Fruit fly (Drosophila melanogaster) whole organism, embryonic: ENCODE measurements around the gene Sp1.

Source experiments
- Aef1 ChIP-seq: fragments of 200-800 bp; sonication (Bioruptor generic); IDR thresholded peaks from 3 replicates; pipeline ENCODE4 v1.3.6; 2022; ENCODE audit warnings: missing biosample characterization, missing genetic modification characterization
- CG10431 ChIP-seq: fragments of 200-800 bp; sonication (Bioruptor generic); optimal IDR thresholded peaks from 3 replicates; lab custom pipeline; 2018; ENCODE audit warnings: missing biosample characterization, mild to moderate bottlenecking, missing genetic modification characterization
- CG11695 ChIP-seq: fragments of 200-800 bp; sonication (Bioruptor generic); IDR thresholded peaks from 3 replicates; pipeline ENCODE4 v1.3.6; 2022; ENCODE audit warnings: missing biosample characterization, missing genetic modification characterization
- CG12236 ChIP-seq: fragments of 200-800 bp; sonication (Bioruptor generic); optimal IDR thresholded peaks from 2 replicates; lab custom pipeline; 2016; ENCODE audit warnings: missing biosample characterization, missing genetic modification characterization
- CG13296 ChIP-seq: fragments of 200-800 bp; sonication (Bioruptor generic); optimal IDR thresholded peaks from 3 replicates; lab custom pipeline; 2018; ENCODE audit warnings: missing biosample characterization, mild to moderate bottlenecking, missing genetic modification characterization
- CG14965 ChIP-seq: fragments of 200-800 bp; sonication (Bioruptor generic); optimal IDR thresholded peaks from 2 replicates; lab custom pipeline; 2016; ENCODE audit warnings: missing biosample characterization, missing genetic modification characterization, borderline replicate concordance
- CG15011 ChIP-seq: fragments of 200-800 bp; sonication (Bioruptor generic); optimal IDR thresholded peaks from 3 replicates; lab custom pipeline; 2018; ENCODE audit warnings: missing biosample characterization, mild to moderate bottlenecking, missing genetic modification characterization
- CG1603 ChIP-seq: fragments of 200-800 bp; sonication (Bioruptor generic); optimal IDR thresholded peaks from 2 replicates; lab custom pipeline; 2019; ENCODE audit warnings: missing biosample characterization, mild to moderate bottlenecking, missing genetic modification characterization, moderate library complexity
- CG17359 ChIP-seq: fragments of 200-800 bp; sonication (Bioruptor generic); optimal IDR thresholded peaks from 3 replicates; lab custom pipeline; 2018; ENCODE audit warnings: missing biosample characterization, mild to moderate bottlenecking, missing genetic modification characterization, moderate library complexity
- CG2202 ChIP-seq: fragments of 200-800 bp; sonication (Bioruptor generic); optimal IDR thresholded peaks from 2 replicates; lab custom pipeline; 2018; ENCODE audit warnings: missing biosample characterization, mild to moderate bottlenecking, missing genetic modification characterization
- CG3281 ChIP-seq: fragments of 200-800 bp; sonication (Bioruptor generic); optimal IDR thresholded peaks from 3 replicates; lab custom pipeline; 2017; ENCODE audit warnings: missing biosample characterization, mild to moderate bottlenecking, missing genetic modification characterization
- CG34224 ChIP-seq: fragments of 200-800 bp; sonication (Bioruptor generic); IDR thresholded peaks from 3 replicates; pipeline ENCODE4 v1.3.6; 2022; ENCODE audit warnings: missing biosample characterization, missing genetic modification characterization; ENCODE audit not compliant: partially characterized antibody
- CG42726 ChIP-seq: fragments of 200-800 bp; sonication (Bioruptor generic); IDR thresholded peaks from 2 replicates; pipeline ENCODE4 v1.3.6; 2022; ENCODE audit warnings: missing biosample characterization, missing genetic modification characterization; ENCODE audit not compliant: partially characterized antibody
- CG4360 ChIP-seq: fragments of 200-800 bp; sonication (Bioruptor generic); IDR thresholded peaks from 2 replicates; pipeline ENCODE4 v1.3.6; 2022; ENCODE audit warnings: missing biosample characterization, missing genetic modification characterization
- CG43689 ChIP-seq: fragments of 200-800 bp; sonication (Bioruptor generic); IDR thresholded peaks from 2 replicates; pipeline ENCODE4 v1.3.6; 2022; ENCODE audit warnings: missing biosample characterization, missing genetic modification characterization
- CG4617 ChIP-seq: fragments of 200-800 bp; sonication (Bioruptor generic); optimal IDR thresholded peaks from 3 replicates; lab custom pipeline; 2016; ENCODE audit warnings: missing biosample characterization, missing genetic modification characterization, borderline replicate concordance
- CG4707 ChIP-seq: fragments of 200-800 bp; sonication (Bioruptor generic); optimal IDR thresholded peaks from 2 replicates; lab custom pipeline; 2018; ENCODE audit warnings: missing biosample characterization, mild to moderate bottlenecking, missing genetic modification characterization, moderate library complexity
- CG4730 ChIP-seq: fragments of 200-800 bp; sonication (Bioruptor generic); IDR thresholded peaks from 2 replicates; pipeline ENCODE4 v1.3.6; 2022; ENCODE audit warnings: missing biosample characterization, missing genetic modification characterization
- CG7928 ChIP-seq: fragments of 200-800 bp; sonication (Bioruptor generic); optimal IDR thresholded peaks from 2 replicates; lab custom pipeline; 2017; ENCODE audit warnings: missing biosample characterization, mild to moderate bottlenecking, missing genetic modification characterization
- CG9215 ChIP-seq: fragments of 200-800 bp; sonication (Bioruptor generic); IDR thresholded peaks from 2 replicates; pipeline ENCODE4 v1.3.6; 2022; ENCODE audit warnings: missing biosample characterization, missing genetic modification characterization
- Dref ChIP-seq: fragments of 200-800 bp; sonication (Bioruptor generic); IDR thresholded peaks from 2 replicates; pipeline ENCODE4 v1.3.6; 2022; ENCODE audit warnings: missing biosample characterization, missing genetic modification characterization
- HLH54F ChIP-seq: fragments of 200-800 bp; sonication (Bioruptor generic); optimal IDR thresholded peaks from 3 replicates; lab custom pipeline; 2016; ENCODE audit warnings: missing biosample characterization, missing genetic modification characterization
- Hr78 ChIP-seq, 2 experiments: fragments of 200-800 bp in 1 of 2; fragments of >200 bp in 1 of 2; sonication (Bioruptor generic) in 1 of 2; optimal IDR thresholded peaks; 2 replicates each; lab custom pipeline; 2017 to 2019; ENCODE audit warnings: missing biosample characterization in 2 of 2, missing genetic modification characterization in 2 of 2, mild to moderate bottlenecking in 1 of 2, moderate library complexity in 1 of 2
- Oaz ChIP-seq: fragments of 200-800 bp; sonication (Bioruptor generic); IDR thresholded peaks from 2 replicates; pipeline ENCODE4 v1.3.6; 2022; ENCODE audit warnings: missing biosample characterization, missing genetic modification characterization
- Oli ChIP-seq: fragments of 200-800 bp; sonication (Bioruptor generic); optimal IDR thresholded peaks from 2 replicates; lab custom pipeline; 2018; ENCODE audit warnings: missing biosample characterization, mild to moderate bottlenecking, missing genetic modification characterization, moderate library complexity
- Opbp ChIP-seq: fragments of 200-800 bp; sonication (Bioruptor generic); IDR thresholded peaks from 3 replicates; pipeline ENCODE4 v1.3.6; 2022; ENCODE audit warnings: missing biosample characterization, missing genetic modification characterization; ENCODE audit not compliant: partially characterized antibody
- Ravus ChIP-seq: fragments of 200-800 bp; sonication (Bioruptor generic); IDR thresholded peaks from 2 replicates; pipeline ENCODE4 v1.3.6; 2022; ENCODE audit warnings: missing biosample characterization, missing genetic modification characterization
- Stat92E ChIP-seq, 3 experiments: fragments of >200 bp in 2 of 3; fragments of 200-800 bp in 1 of 3; sonication (Bioruptor generic) in 1 of 3; optimal IDR thresholded peaks; 2 replicates each; lab custom pipeline; 2017 to 2019; ENCODE audit warnings: missing biosample characterization in 3 of 3, missing genetic modification characterization in 3 of 3, mild to moderate bottlenecking in 1 of 3, moderate library complexity in 1 of 3
- Taf1 ChIP-seq: fragments of 200-800 bp; sonication (Bioruptor generic); IDR thresholded peaks from 2 replicates; pipeline ENCODE4 v1.3.6; 2022; ENCODE audit warnings: missing biosample characterization, missing genetic modification characterization
- Vsx1 ChIP-seq: fragments of 200-800 bp; sonication (Bioruptor generic); optimal IDR thresholded peaks from 2 replicates; lab custom pipeline; 2017; ENCODE audit warnings: missing biosample characterization, mild to moderate bottlenecking, missing genetic modification characterization, missing genetic modification reagents
- amos ChIP-seq: fragments of 200-800 bp; sonication (Bioruptor generic); IDR thresholded peaks from 2 replicates; pipeline ENCODE4 v1.3.6; 2022; ENCODE audit warnings: missing biosample characterization, missing genetic modification characterization; ENCODE audit not compliant: partially characterized antibody
- bigmax ChIP-seq: fragments of 200-800 bp; sonication (Bioruptor generic); optimal IDR thresholded peaks from 2 replicates; lab custom pipeline; 2018; ENCODE audit warnings: missing biosample characterization, mild to moderate bottlenecking, missing genetic modification characterization
- bowl ChIP-seq: fragments of 200-800 bp; sonication (Bioruptor generic); IDR thresholded peaks from 2 replicates; pipeline ENCODE4 v1.3.6; 2022; ENCODE audit warnings: missing biosample characterization, missing genetic modification characterization
- dati ChIP-seq: fragments of 200-800 bp; sonication (Bioruptor generic); IDR thresholded peaks from 2 replicates; pipeline ENCODE4 v1.3.6; 2022; ENCODE audit warnings: missing biosample characterization, missing genetic modification characterization
- dysf ChIP-seq: fragments of 200-800 bp; sonication (Bioruptor generic); IDR thresholded peaks from 3 replicates; pipeline ENCODE4 v1.3.6; 2022; ENCODE audit warnings: missing biosample characterization, missing genetic modification characterization
- ems ChIP-seq: fragments of 200-800 bp; sonication (Bioruptor generic); optimal IDR thresholded peaks from 3 replicates; lab custom pipeline; 2016; ENCODE audit warnings: missing biosample characterization, missing genetic modification characterization
- gcm2 ChIP-seq: fragments of 200-800 bp; sonication (Bioruptor generic); optimal IDR thresholded peaks from 2 replicates; lab custom pipeline; 2016; ENCODE audit warnings: missing biosample characterization, missing genetic modification characterization
- lab ChIP-seq: fragments of 200-800 bp; sonication (Bioruptor generic); optimal IDR thresholded peaks from 3 replicates; lab custom pipeline; 2017; ENCODE audit warnings: missing biosample characterization, missing genetic modification characterization, mild to moderate bottlenecking, moderate library complexity, missing genetic modification reagents
- lbe ChIP-seq: fragments of 200-800 bp; sonication (Bioruptor generic); optimal IDR thresholded peaks from 2 replicates; lab custom pipeline; 2016; ENCODE audit warnings: missing biosample characterization, mild to moderate bottlenecking, missing genetic modification characterization
- org-1 ChIP-seq: fragments of 200-800 bp; sonication (Bioruptor generic); optimal IDR thresholded peaks from 2 replicates; lab custom pipeline; 2017; ENCODE audit warnings: missing biosample characterization, missing genetic modification characterization
- rib ChIP-seq: fragments of 200-800 bp; sonication (Bioruptor generic); IDR thresholded peaks from 2 replicates; pipeline ENCODE4 v1.3.6; 2022; ENCODE audit warnings: missing biosample characterization, missing genetic modification characterization
- ro ChIP-seq: fragments of 200-800 bp; sonication (Bioruptor generic); IDR thresholded peaks from 2 replicates; pipeline ENCODE4 v1.3.6; 2022; ENCODE audit warnings: missing biosample characterization, missing genetic modification characterization
- salm ChIP-seq: fragments of 200-800 bp; sonication (Bioruptor generic); optimal IDR thresholded peaks from 2 replicates; lab custom pipeline; 2018; ENCODE audit warnings: missing biosample characterization, mild to moderate bottlenecking, missing genetic modification characterization
- scrt ChIP-seq: fragments of 200-800 bp; sonication (Bioruptor generic); optimal IDR thresholded peaks from 2 replicates; lab custom pipeline; 2018; ENCODE audit warnings: missing biosample characterization, mild to moderate bottlenecking, missing genetic modification characterization, moderate library complexity
- sima ChIP-seq: fragments of 200-800 bp; sonication (Bioruptor generic); optimal IDR thresholded peaks from 2 replicates; lab custom pipeline; 2016; ENCODE audit warnings: missing biosample characterization, missing genetic modification characterization
- sna ChIP-seq: fragments of 200-800 bp; sonication (Bioruptor generic); IDR thresholded peaks from 2 replicates; pipeline ENCODE4 v1.3.6; 2022; ENCODE audit warnings: missing biosample characterization, missing genetic modification characterization; ENCODE audit not compliant: partially characterized antibody
- sob ChIP-seq: fragments of 200-800 bp; sonication (Bioruptor generic); IDR thresholded peaks from 2 replicates; pipeline ENCODE4 v1.3.6; 2022; ENCODE audit warnings: missing biosample characterization, missing genetic modification characterization
- ssp ChIP-seq: fragments of 200-800 bp; sonication (Bioruptor generic); IDR thresholded peaks from 2 replicates; pipeline ENCODE4 v1.3.6; 2022; ENCODE audit warnings: missing biosample characterization, missing genetic modification characterization

The Sp1 gene

dm6 chrX:9685568-9686413, 43.7 kb upstream of the Sp1 start (continued):
- TF ChIP-seq CG4730 (GFP tag; lab: Robert Waterston, UW) (no peak), CG17359 (peak; percentile 47), CG4617 (GFP tag; lab: Kevin White, UChicago) (no peak), scrt (GFP tag; lab: Kevin White, UChicago) (peak; percentile 50), ro (GFP tag; lab: Robert Waterston, UW) (no peak), lab (GFP tag; lab: Kevin White, UChicago) (peak; percentile 58), sima (GFP tag; lab: Kevin White, UChicago) (no peak), Oli (tag; lab: Kevin White, UChicago) (peak; percentile 58), HLH54F (GFP tag; lab: Kevin White, UChicago) (peak; percentile 66), Taf1 (GFP tag; lab: Robert Waterston, UW) (no peak), CG1603 (tag; lab: Kevin White, UChicago) (peak; percentile 25), CG42726 (GFP tag; lab: Robert Waterston, UW) (peak; percentile 51; the same call in 1 of the 2 replicates), sob (GFP tag; lab: Robert Waterston, UW) (no peak; the same call in 1 of the 2 replicates), Opbp (GFP tag; lab: Robert Waterston, UW) (no peak), CG14965 (GFP tag; lab: Kevin White, UChicago) (no peak), salm (tag; lab: Kevin White, UChicago) (no peak), CG4360 (GFP tag; lab: Robert Waterston, UW) (no peak), Dref (GFP tag; lab: Robert Waterston, UW) (no peak), CG7928 (GFP tag; lab: Kevin White, UChicago) (no peak), CG9215 (GFP tag; lab: Robert Waterston, UW) (peak; percentile 58), Stat92E (GFP tag; optimal IDR thresholded peaks at IDR 0.05; lab: Kevin White, UChicago) (no peak), CG15011 (peak; percentile 56), CG2202 (tag; lab: Kevin White, UChicago) (peak; percentile 14), CG34224 (GFP tag; lab: Robert Waterston, UW) (peak; percentile 59), sna (GFP tag; lab: Robert Waterston, UW) (no peak), Vsx1 (no peak), bigmax (GFP tag; lab: Kevin White, UChicago) (no peak), ssp (GFP tag; lab: Robert Waterston, UW) (no peak), CG3281 (GFP tag; lab: Kevin White, UChicago) (peak; percentile 72), dysf (GFP tag; lab: Robert Waterston, UW) (peak; percentile 56; the same call in 2 of the 3 replicates), lbe (GFP tag; lab: Kevin White, UChicago) (peak; percentile 48), CG11695 (no peak), dati (GFP tag; lab: Robert Waterston, UW) (no peak), CG13296 (GFP tag; lab: Kevin White, UChicago) (peak; percentile 37), CG4707 (GFP tag; lab: Kevin White, UChicago) (no peak), CG10431 (GFP tag; lab: Kevin White, UChicago) (no peak), amos (GFP tag; lab: Robert Waterston, UW) (peak; percentile 63), CG43689 (GFP tag; lab: Robert Waterston, UW) (no peak), rib (GFP tag; lab: Robert Waterston, UW) (no peak), ems (GFP tag; lab: Kevin White, UChicago) (peak; percentile 52), Aef1 (GFP tag; lab: Robert Waterston, UW) (no peak), CG12236 (no peak), Hr78 (GFP tag; optimal IDR thresholded peaks at IDR 0.05; lab: Kevin White, UChicago) (peak in 1 of 2 experiments; percentile 8), Oaz (GFP tag; lab: Robert Waterston, UW) (no peak), gcm2 (GFP tag; lab: Kevin White, UChicago) (no peak), Ravus (no peak), org-1 (GFP tag; lab: Kevin White, UChicago) (no peak), bowl (no peak)
